Fruit fly (Drosophila melanogaster) whole organism, prepupa: ENCODE data around the gene CG14834.

ENCODE experiments used
- CG8119 ChIP-seq: fragments of 200-800 bp; sonication (Bioruptor generic); IDR thresholded peaks from 3 replicates; pipeline ENCODE4 v1.3.6; 2022; ENCODE audit warnings: missing biosample characterization, missing genetic modification characterization
- Hr38 ChIP-seq: sonication (Bioruptor generic); optimal IDR thresholded peaks from 2 replicates; lab custom pipeline; 2016; ENCODE audit warnings: missing biosample characterization, missing genetic modification characterization
- pdm3 ChIP-seq: fragments of 200-800 bp; sonication (Bioruptor generic); optimal IDR thresholded peaks from 3 replicates; lab custom pipeline; 2016; ENCODE audit warnings: missing biosample characterization, missing genetic modification characterization
- svp ChIP-seq: fragments of 200-800 bp; sonication (Bioruptor generic); peaks from one replicate; lab custom pipeline; 2016; ENCODE audit warnings: missing biosample characterization, missing genetic modification characterization

DNA sequence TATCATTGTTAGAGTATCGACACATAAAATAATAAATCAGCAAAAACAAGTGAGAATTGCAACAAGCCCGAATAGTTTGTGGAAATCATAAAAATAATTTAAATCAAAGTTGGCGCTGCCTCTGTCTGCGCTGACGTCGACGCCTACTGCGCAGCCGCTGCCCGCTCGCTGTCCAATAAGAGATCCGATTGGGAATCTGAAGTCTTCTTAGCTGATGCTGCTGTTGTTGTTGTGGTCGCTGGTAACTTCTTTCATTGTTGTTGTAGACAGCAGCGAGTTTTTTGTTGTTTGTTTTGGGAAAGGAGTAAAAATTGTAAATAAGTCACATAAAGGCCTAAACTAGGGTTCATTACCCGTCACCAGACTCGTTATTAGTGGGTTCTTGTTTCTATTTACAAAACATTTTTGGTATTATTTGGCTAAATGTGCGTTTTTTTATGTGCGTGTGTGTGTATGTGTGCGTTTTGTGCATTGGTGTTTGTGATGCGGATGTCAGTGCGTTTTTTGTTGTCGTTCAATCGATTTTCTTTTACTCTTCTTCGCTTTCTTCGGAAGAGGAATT is 17.9 kb upstream of the CG14834 start:
- TF ChIP-seq Hr38 (GFP tag; lab: Kevin White, UChicago): no peak
- TF ChIP-seq CG8119 (GFP tag; lab: Robert Waterston, UW): no peak
- no peak for TF ChIP-seq svp (GFP tag; lab: Kevin White, UChicago)
- no peak for TF ChIP-seq pdm3
